Worm (Caenorhabditis elegans) whole organism, L3 larva: ENCODE measurements around the gene dmd-7.

Experiments used
- ama-1 ChIP-seq: fragments of 150-350 bp; optimal IDR thresholded peaks from 2 replicates; lab custom pipeline; 2018
- ceh-9 ChIP-seq: sonication (generic microtip); optimal IDR thresholded peaks from 2 replicates; lab custom pipeline; 2018; ENCODE audit warnings: missing biosample characterization, missing genetic modification characterization
- elt-1 ChIP-seq: fragments of 150-350 bp; optimal IDR thresholded peaks from 2 replicates; lab custom pipeline; 2014; ENCODE audit warnings: missing biosample characterization, missing genetic modification characterization
- mdl-1 ChIP-seq: fragments of 150-350 bp; optimal IDR thresholded peaks from 2 replicates; lab custom pipeline; 2014; ENCODE audit warnings: missing biosample characterization, missing genetic modification characterization
- nhr-11 ChIP-seq: fragments of 150-350 bp; optimal IDR thresholded peaks from 2 replicates; lab custom pipeline; 2014; ENCODE audit warnings: missing biosample characterization, missing genetic modification characterization
- nhr-12 ChIP-seq: fragments of 150-350 bp; optimal IDR thresholded peaks from 2 replicates; lab custom pipeline; 2014; ENCODE audit warnings: missing biosample characterization, missing genetic modification characterization
- nhr-23 ChIP-seq: fragments of 150-350 bp; optimal IDR thresholded peaks from 2 replicates; lab custom pipeline; 2014; ENCODE audit warnings: missing biosample characterization, missing genetic modification reagents, missing genetic modification characterization
- pha-4 ChIP-seq: fragments of 150-350 bp; optimal IDR thresholded peaks from 2 replicates; lab custom pipeline; 2014; ENCODE audit warnings: missing biosample characterization, missing genetic modification reagents, missing genetic modification characterization
- skn-1 ChIP-seq: fragments of 150-350 bp; optimal IDR thresholded peaks from 2 replicates; lab custom pipeline; 2014; ENCODE audit warnings: missing biosample characterization, missing genetic modification characterization
- snpc-4 ChIP-seq: fragments of 150-350 bp; optimal IDR thresholded peaks from 2 replicates; lab custom pipeline; 2014; ENCODE audit warnings: missing biosample characterization, missing genetic modification characterization
- unc-62 ChIP-seq: fragments of 150-350 bp; sonication (generic microtip); optimal IDR thresholded peaks from 4 replicates; lab custom pipeline; 2014; ENCODE audit warnings: missing biosample characterization, missing genetic modification reagents, missing genetic modification characterization
- zag-1 ChIP-seq: fragments of 150-350 bp; optimal IDR thresholded peaks from 2 replicates; lab custom pipeline; 2014; ENCODE audit warnings: missing biosample characterization, missing genetic modification characterization
- ztf-4 ChIP-seq: fragments of 150-350 bp; optimal IDR thresholded peaks from 2 replicates; lab custom pipeline; 2014; ENCODE audit warnings: missing biosample characterization, missing genetic modification characterization

DNA sequence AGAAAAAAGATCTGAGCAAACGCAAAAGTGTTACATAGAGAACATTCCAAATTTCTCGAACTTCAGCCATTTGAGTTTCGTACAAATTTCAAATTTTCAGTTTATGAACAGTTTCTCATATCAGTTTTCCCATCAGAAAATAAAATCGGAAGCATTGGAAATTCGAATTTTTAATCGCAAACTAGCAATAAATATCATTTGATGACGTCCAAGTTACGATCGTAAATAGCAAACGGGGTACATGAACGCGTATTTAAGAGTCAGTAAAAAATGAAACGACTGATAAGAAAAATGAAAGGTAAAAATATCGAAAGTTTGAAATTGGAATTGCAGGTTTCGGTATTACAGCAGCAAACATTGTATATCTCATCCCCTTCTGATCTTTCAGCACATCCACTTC is 44.6 kb downstream of the dmd-7 start:
- TF ChIP-seq elt-1 (tag; lab: Kevin White, UChicago), result no peak
- no peak for TF ChIP-seq nhr-23 (tag; lab: Kevin White, UChicago)
- TF ChIP-seq ceh-9 (tag; lab: Kevin White, UChicago), result no peak
- TF ChIP-seq skn-1 (tag; lab: Kevin White, UChicago), result no peak
- no peak for TF ChIP-seq snpc-4 (tag; lab: Kevin White, UChicago)
- TF ChIP-seq nhr-11, result no peak
- no peak for TF ChIP-seq unc-62 (GFP tag; lab: Kevin White, UChicago)
- TF ChIP-seq mdl-1 (tag; lab: Kevin White, UChicago), result no peak
- TF ChIP-seq ztf-4, result no peak
- TF ChIP-seq zag-1 (tag; lab: Kevin White, UChicago), result no peak
- TF ChIP-seq pha-4 (tag; lab: Kevin White, UChicago), result peak; percentile 13
- no peak for TF ChIP-seq ama-1 (lab: Kevin White, UChicago)
- TF ChIP-seq nhr-12, result no peak
